Worm (Caenorhabditis elegans) whole organism, early embryonic: ENCODE data around the gene F41C3.7.

Source experiments
- B0310.2 ChIP-seq: sonication (generic microtip); optimal IDR thresholded peaks from 2 replicates; lab custom pipeline; 2016; ENCODE audit warnings: mild to moderate bottlenecking, missing genetic modification characterization, missing compliant biosample characterization
- F13C5.2 ChIP-seq: sonication (generic microtip); optimal IDR thresholded peaks from 2 replicates; lab custom pipeline; 2017; ENCODE audit warnings: mild to moderate bottlenecking, missing genetic modification characterization, inconsistent platforms, missing compliant biosample characterization
- aly-1 ChIP-seq: sonication (generic microtip); optimal IDR thresholded peaks from 2 replicates; lab custom pipeline; 2016; ENCODE audit warnings: missing genetic modification characterization, missing compliant biosample characterization
- ama-1 ChIP-seq: fragments of 150-350 bp; optimal IDR thresholded peaks from 2 replicates; lab custom pipeline; 2014
- ceh-13 ChIP-seq: fragments of 200-800 bp; sonication (Bioruptor generic); optimal IDR thresholded peaks from 2 replicates; lab custom pipeline; 2018; ENCODE audit warnings: mild to moderate bottlenecking, missing genetic modification characterization, missing compliant biosample characterization
- ceh-36 ChIP-seq: sonication (generic microtip); optimal IDR thresholded peaks from 2 replicates; lab custom pipeline; 2016; ENCODE audit warnings: missing genetic modification characterization, inconsistent platforms, missing compliant biosample characterization
- ets-7 ChIP-seq: sonication (generic microtip); optimal IDR thresholded peaks from 2 replicates; lab custom pipeline; 2016; ENCODE audit warnings: missing genotype, missing genetic modification characterization, missing compliant biosample characterization
- flt-1 ChIP-seq: fragments of 200-800 bp; sonication (Bioruptor generic); IDR thresholded peaks from 2 replicates; pipeline ENCODE4 v1.3.6; 2022; ENCODE audit warnings: missing genetic modification characterization, missing compliant biosample characterization
- hmbx-1 ChIP-seq: sonication (generic microtip); optimal IDR thresholded peaks from 2 replicates; lab custom pipeline; 2016; ENCODE audit warnings: mild to moderate bottlenecking, missing genetic modification characterization, missing compliant biosample characterization
- hmg-4 ChIP-seq: fragments of 200-800 bp; sonication (Bioruptor generic); optimal IDR thresholded peaks from 2 replicates; lab custom pipeline; 2018; ENCODE audit warnings: mild to moderate bottlenecking, missing genetic modification characterization, missing compliant biosample characterization
- hnd-1 ChIP-seq: sonication (generic microtip); optimal IDR thresholded peaks from 2 replicates; lab custom pipeline; 2016; ENCODE audit warnings: missing genetic modification characterization, missing compliant biosample characterization
- pes-1 ChIP-seq: fragments of 200-800 bp; sonication (Bioruptor generic); IDR thresholded peaks from 2 replicates; pipeline ENCODE4 v1.3.6; 2022; ENCODE audit warnings: missing genetic modification reagents, missing genetic modification characterization, missing compliant biosample characterization
- scrt-1 ChIP-seq: fragments of 200-800 bp; sonication (Bioruptor generic); IDR thresholded peaks from 2 replicates; pipeline ENCODE4 v1.3.6; 2022; ENCODE audit warnings: missing genetic modification characterization, missing compliant biosample characterization
- sea-1 ChIP-seq: fragments of 200-800 bp; sonication (Bioruptor generic); conservative IDR thresholded peaks from 2 replicates; pipeline ENCODE4 v1.3.6; 2022; ENCODE audit warnings: missing genetic modification characterization, missing compliant biosample characterization
- tbx-11 ChIP-seq: fragments of 200-800 bp; sonication (Bioruptor generic); IDR thresholded peaks from 2 replicates; pipeline ENCODE4 v1.3.6; 2022; ENCODE audit warnings: missing genetic modification characterization, missing compliant biosample characterization
- tbx-37 ChIP-seq: fragments of 200-800 bp; sonication (Bioruptor generic); conservative IDR thresholded peaks from 2 replicates; pipeline ENCODE4 v1.3.6; 2022; ENCODE audit warnings: missing genetic modification reagents, missing genetic modification characterization, missing compliant biosample characterization
- tra-4 ChIP-seq: sonication (generic microtip); optimal IDR thresholded peaks from 2 replicates; lab custom pipeline; 2017; ENCODE audit warnings: missing genetic modification characterization, missing compliant biosample characterization

Gene F41C3.7

ce11 chrII:4715676-4716075 is 14.2 kb upstream of the F41C3.7 start, which contains the start of gene F41C3.8:
Gene F41C3.8 (plus strand): TSS chrII:4716046.
- TF ChIP-seq ets-7 (tag; lab: Kevin White, UChicago) (no peak), F13C5.2 (tag; lab: Kevin White, UChicago) (no peak), aly-1 (tag; lab: Kevin White, UChicago) (no peak), ceh-13 (GFP tag; lab: Kevin White, UChicago) (no peak), tbx-37 (GFP tag; lab: Robert Waterston, UW) (no peak), tbx-11 (GFP tag; lab: Robert Waterston, UW) (no peak), hnd-1 (tag; lab: Kevin White, UChicago) (no peak), flt-1 (GFP tag; lab: Robert Waterston, UW) (no peak), sea-1 (GFP tag; lab: Robert Waterston, UW) (no peak), ceh-36 (tag; lab: Kevin White, UChicago) (no peak), ama-1 (no peak), hmbx-1 (no peak), tra-4 (no peak), hmg-4 (GFP tag; lab: Kevin White, UChicago) (no peak), pes-1 (GFP tag; lab: Robert Waterston, UW) (no peak), scrt-1 (GFP tag; lab: Robert Waterston, UW) (no peak), B0310.2 (tag; lab: Kevin White, UChicago) (no peak)

DNA sequence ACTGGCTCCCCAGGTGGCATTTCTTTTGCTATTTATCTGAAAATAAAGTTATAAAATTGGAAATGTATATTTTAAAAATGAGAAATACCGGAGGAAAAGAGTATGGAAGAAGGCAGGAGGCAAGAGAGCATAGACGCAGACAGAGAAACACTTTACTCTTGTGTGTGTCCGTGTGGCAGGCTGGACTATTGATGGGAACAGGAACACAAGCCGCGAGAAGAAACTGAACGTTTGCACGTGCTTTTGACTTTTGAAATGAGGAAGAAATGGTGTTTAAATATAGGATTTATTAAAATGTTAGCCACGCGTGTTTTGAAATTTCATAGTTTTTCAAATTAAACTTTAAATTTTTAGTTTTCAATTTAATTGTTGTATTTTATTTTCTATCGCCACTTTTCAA is 3.7 kb upstream of the F41C3.7 start, which contains the start of gene F10G7.10:
Gene F10G7.10, minus strand, starts transcription at position 145 of the 400 bp plus-strand sequence.
- TF ChIP-seq sea-1 (GFP tag; lab: Robert Waterston, UW) (no peak), ama-1 (no peak), scrt-1 (GFP tag; lab: Robert Waterston, UW) (no peak), ets-7 (tag; lab: Kevin White, UChicago) (no peak), aly-1 (tag; lab: Kevin White, UChicago) (no peak), tbx-11 (GFP tag; lab: Robert Waterston, UW) (no peak), hmbx-1 (no peak), ceh-36 (tag; lab: Kevin White, UChicago) (no peak), B0310.2 (tag; lab: Kevin White, UChicago) (no peak), tbx-37 (GFP tag; lab: Robert Waterston, UW) (no peak), hmg-4 (GFP tag; lab: Kevin White, UChicago) (no peak), pes-1 (GFP tag; lab: Robert Waterston, UW) (no peak), F13C5.2 (tag; lab: Kevin White, UChicago) (no peak), tra-4 (no peak), hnd-1 (tag; lab: Kevin White, UChicago) (no peak), ceh-13 (GFP tag; lab: Kevin White, UChicago) (no peak), flt-1 (GFP tag; lab: Robert Waterston, UW) (no peak)

DNA sequence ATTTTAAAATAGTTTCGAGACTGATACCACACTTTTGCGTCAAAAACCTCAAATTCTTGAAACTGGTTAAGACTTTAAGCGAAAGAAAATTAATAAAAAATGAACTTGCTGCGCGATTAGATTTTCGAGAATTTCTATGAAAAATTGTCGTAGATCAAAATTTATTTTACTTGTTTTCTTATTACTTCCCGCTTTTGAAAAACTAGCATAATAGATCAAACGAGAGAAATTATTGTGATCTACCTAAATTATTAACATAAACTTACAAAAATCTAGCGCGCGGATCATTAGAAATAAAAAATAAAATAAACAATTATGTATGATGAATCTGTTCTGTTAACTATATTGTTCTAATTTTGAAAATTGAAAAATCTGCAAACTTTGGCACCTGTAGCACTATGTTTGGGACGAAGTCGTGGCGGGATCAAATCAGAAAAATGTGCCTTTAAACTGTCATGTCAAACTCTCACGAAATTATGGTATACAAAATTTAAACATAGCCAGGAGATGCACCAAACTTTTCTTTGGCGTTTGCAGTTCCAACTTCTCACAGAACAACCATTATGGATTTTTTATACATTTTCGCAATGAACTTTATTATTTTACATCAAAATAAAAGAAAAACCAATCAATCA is 3.0 kb upstream of the F41C3.7 start:
- TF ChIP-seq aly-1 (tag; lab: Kevin White, UChicago) (no peak), B0310.2 (tag; lab: Kevin White, UChicago) (no peak), hnd-1 (tag; lab: Kevin White, UChicago) (no peak), sea-1 (GFP tag; lab: Robert Waterston, UW) (no peak), pes-1 (GFP tag; lab: Robert Waterston, UW) (no peak), tra-4 (no peak), hmg-4 (GFP tag; lab: Kevin White, UChicago) (no peak), ceh-36 (tag; lab: Kevin White, UChicago) (no peak), ama-1 (no peak), tbx-11 (GFP tag; lab: Robert Waterston, UW) (no peak), ets-7 (tag; lab: Kevin White, UChicago) (no peak), scrt-1 (GFP tag; lab: Robert Waterston, UW) (no peak), F13C5.2 (tag; lab: Kevin White, UChicago) (no peak), tbx-37 (GFP tag; lab: Robert Waterston, UW) (no peak), ceh-13 (GFP tag; lab: Kevin White, UChicago) (no peak), flt-1 (GFP tag; lab: Robert Waterston, UW) (no peak), hmbx-1 (no peak)

DNA sequence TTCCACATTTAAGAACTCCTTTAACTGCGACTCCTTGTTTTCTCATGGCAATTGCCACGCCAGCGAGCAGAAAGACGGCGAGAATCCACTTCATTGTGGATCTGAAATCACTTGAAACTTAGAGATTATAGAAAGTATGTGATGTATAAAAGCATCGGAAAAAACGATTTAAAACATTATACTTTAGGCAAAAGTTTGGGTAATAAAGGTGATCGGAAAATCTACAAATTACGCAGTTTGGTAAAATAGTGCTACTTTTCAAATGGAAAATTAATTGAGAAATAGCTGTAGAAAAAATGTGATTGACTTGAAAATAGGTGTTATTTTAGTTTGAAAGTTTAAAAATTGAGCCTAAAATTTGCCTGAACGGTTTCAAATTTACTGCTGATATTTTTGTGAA is 2.1 kb upstream of the F41C3.7 start, which contains the start of gene ttr-41:
Gene ttr-41, minus strand, starts transcription at position 101 of the 400 bp plus-strand sequence.
- TF ChIP-seq flt-1 (GFP tag; lab: Robert Waterston, UW) (no peak), F13C5.2 (tag; lab: Kevin White, UChicago) (no peak), ama-1 (no peak), tra-4 (no peak), B0310.2 (tag; lab: Kevin White, UChicago) (no peak)

- TF ChIP-seq flt-1 (GFP tag; lab: Robert Waterston, UW) = no peak
- no peak for TF ChIP-seq pes-1 (GFP tag; lab: Robert Waterston, UW)
- no peak for TF ChIP-seq scrt-1 (GFP tag; lab: Robert Waterston, UW)
- no peak for TF ChIP-seq ceh-36 (tag; lab: Kevin White, UChicago)
Measured at ce11 chrII:4728687-4729086, 1.1 kb upstream of the F41C3.7 start.

DNA sequence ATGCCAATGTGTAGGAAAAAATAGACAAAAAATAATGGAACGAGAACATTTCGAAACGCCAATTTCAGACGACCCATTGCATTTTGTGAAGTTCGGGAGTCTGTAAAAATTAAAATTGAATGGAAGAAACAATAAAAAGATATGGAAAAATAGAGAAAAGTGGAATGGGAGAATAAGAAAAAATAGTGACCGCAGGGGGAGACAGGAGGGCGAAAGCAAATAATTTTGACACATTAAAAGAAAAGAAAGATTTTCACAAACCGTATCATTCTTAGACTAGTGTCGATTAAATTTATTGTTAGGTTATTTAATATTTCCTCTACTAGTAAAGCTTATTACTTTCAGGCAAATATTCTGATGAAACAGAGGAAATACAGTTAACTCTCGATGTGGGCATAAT is 4.0 kb downstream of the F41C3.7 start, which contains the start of gene F41C3.11:
Gene F41C3.11, minus strand, starts transcription at position 101 of the 400 bp plus-strand sequence.
- TF ChIP-seq ama-1 = no peak
- TF ChIP-seq aly-1 (tag; lab: Kevin White, UChicago) = no peak
- TF ChIP-seq tbx-37 (GFP tag; lab: Robert Waterston, UW) = no peak
- TF ChIP-seq hnd-1 (tag; lab: Kevin White, UChicago) = no peak
- no peak for TF ChIP-seq flt-1 (GFP tag; lab: Robert Waterston, UW)

DNA sequence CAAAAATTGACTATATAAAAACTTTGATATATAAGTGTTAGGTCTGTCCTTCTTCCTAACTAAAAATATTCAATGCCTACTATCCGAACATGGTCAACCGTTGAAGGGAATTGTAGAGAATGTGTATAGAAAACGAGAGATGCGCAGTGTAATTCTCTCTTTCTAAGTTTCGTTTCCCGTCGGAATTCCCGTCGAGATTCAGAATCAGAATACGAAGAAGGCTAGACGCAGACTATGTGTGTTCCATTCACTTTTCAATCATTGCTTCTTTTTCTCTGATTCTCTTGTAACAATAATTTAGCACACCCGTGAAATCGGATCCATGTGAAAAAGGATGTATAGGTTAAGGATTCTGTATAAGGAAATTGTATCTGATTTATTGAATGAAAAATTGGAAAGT is 4.6 kb downstream of the F41C3.7 start:
- TF ChIP-seq sea-1 (GFP tag; lab: Robert Waterston, UW) (no peak), hmg-4 (GFP tag; lab: Kevin White, UChicago) (no peak), ceh-13 (GFP tag; lab: Kevin White, UChicago) (no peak), F13C5.2 (tag; lab: Kevin White, UChicago) (no peak), aly-1 (tag; lab: Kevin White, UChicago) (no peak), pes-1 (GFP tag; lab: Robert Waterston, UW) (no peak), ets-7 (tag; lab: Kevin White, UChicago) (no peak)
